Worm (Caenorhabditis elegans) whole organism, L4/young adult: ENCODE measurements around the gene R05D3.3.

Experiments
- W03F9.2 ChIP-seq: fragments of 150-350 bp; optimal IDR thresholded peaks from 2 replicates; lab custom pipeline; 2014; ENCODE audit warnings: missing biosample characterization, missing genetic modification characterization
- dao-5 ChIP-seq: sonication (generic microtip); optimal IDR thresholded peaks from 2 replicates; lab custom pipeline; 2016; ENCODE audit warnings: missing genotype, missing genetic modification characterization, moderate library complexity, missing compliant biosample characterization
- him-1 ChIP-seq: sonication (generic microtip); optimal IDR thresholded peaks from 2 replicates; lab custom pipeline; 2016; ENCODE audit warnings: missing genotype, missing genetic modification reagents, missing genetic modification characterization, missing compliant biosample characterization

- TF ChIP-seq dao-5 (tag; lab: Kevin White, UChicago) (no peak), him-1 (tag; lab: Kevin White, UChicago) (no peak), W03F9.2 (tag; lab: Kevin White, UChicago) (peak; percentile 15)
Observed at ce11 chrIII:8405449-8405962, 41.7 kb downstream of the R05D3.3 start, which contains the start of the genes ubxn-4 and cyy-1.
